Fruit fly (Drosophila melanogaster) whole organism, embryonic: ENCODE results near the gene Cdk7.

Experiments used
- Aef1 ChIP-seq: fragments of 200-800 bp; sonication (Bioruptor generic); IDR thresholded peaks from 3 replicates; pipeline ENCODE4 v1.3.6; 2022; ENCODE audit warnings: missing biosample characterization, missing genetic modification characterization
- BtbVII ChIP-seq: fragments of 200-800 bp; sonication (Bioruptor generic); optimal IDR thresholded peaks from 3 replicates; lab custom pipeline; 2017; ENCODE audit warnings: missing biosample characterization, mild to moderate bottlenecking, missing genetic modification characterization
- CG1024 ChIP-seq: fragments of 200-800 bp; sonication (Bioruptor generic); IDR thresholded peaks from 2 replicates; pipeline ENCODE4 v1.3.6; 2022; ENCODE audit warnings: missing biosample characterization, missing genetic modification characterization
- CG10654 ChIP-seq: fragments of 200-800 bp; sonication (Bioruptor generic); optimal IDR thresholded peaks from 2 replicates; lab custom pipeline; 2016; ENCODE audit warnings: missing biosample characterization, missing genetic modification characterization
- CG12104 ChIP-seq: fragments of 200-800 bp; sonication (Bioruptor generic); optimal IDR thresholded peaks from 3 replicates; lab custom pipeline; 2016; ENCODE audit warnings: missing biosample characterization, missing genetic modification characterization
- CG12942 ChIP-seq: fragments of 200-800 bp; sonication (Bioruptor generic); optimal IDR thresholded peaks from 3 replicates; lab custom pipeline; 2016; ENCODE audit warnings: missing biosample characterization, missing genetic modification characterization
- CG13123 ChIP-seq: fragments of 200-800 bp; sonication (Bioruptor generic); optimal IDR thresholded peaks from 2 replicates; lab custom pipeline; 2016; ENCODE audit warnings: missing biosample characterization, missing genetic modification characterization
- CG13624 ChIP-seq: fragments of 200-800 bp; sonication (Bioruptor generic); optimal IDR thresholded peaks from 2 replicates; lab custom pipeline; 2016; ENCODE audit warnings: missing biosample characterization, missing genetic modification characterization
- CG17186 ChIP-seq: fragments of 200-800 bp; sonication (Bioruptor generic); optimal IDR thresholded peaks from 3 replicates; lab custom pipeline; 2017; ENCODE audit warnings: missing biosample characterization, missing genetic modification reagents, missing genetic modification characterization
- CG17612 ChIP-seq: fragments of 200-800 bp; sonication (Bioruptor generic); IDR thresholded peaks from 2 replicates; pipeline ENCODE4 v1.3.6; 2022; ENCODE audit warnings: missing biosample characterization, missing genetic modification characterization
- CG30403 ChIP-seq: fragments of 200-800 bp; sonication (Bioruptor generic); optimal IDR thresholded peaks from 3 replicates; lab custom pipeline; 2016; ENCODE audit warnings: missing biosample characterization, missing genetic modification characterization
- CG3281 ChIP-seq: fragments of 200-800 bp; sonication (Bioruptor generic); optimal IDR thresholded peaks from 3 replicates; lab custom pipeline; 2017; ENCODE audit warnings: missing biosample characterization, mild to moderate bottlenecking, missing genetic modification characterization
- CG33213 ChIP-seq: fragments of 200-800 bp; sonication (Bioruptor generic); optimal IDR thresholded peaks from 3 replicates; lab custom pipeline; 2016; ENCODE audit warnings: missing biosample characterization, missing genetic modification characterization
- CG4617 ChIP-seq: fragments of 200-800 bp; sonication (Bioruptor generic); optimal IDR thresholded peaks from 3 replicates; lab custom pipeline; 2016; ENCODE audit warnings: missing biosample characterization, missing genetic modification characterization, borderline replicate concordance
- CG7963 ChIP-seq: fragments of 200-800 bp; sonication (Bioruptor generic); IDR thresholded peaks from 3 replicates; pipeline ENCODE4 v1.3.6; 2022; ENCODE audit warnings: missing biosample characterization, missing genetic modification characterization; ENCODE audit not compliant: partially characterized antibody
- Chrac-16 ChIP-seq: fragments of 200-800 bp; sonication (Bioruptor generic); optimal IDR thresholded peaks from 3 replicates; lab custom pipeline; 2016; ENCODE audit warnings: missing biosample characterization, missing genetic modification characterization
- Dbx ChIP-seq: fragments of 200-800 bp; sonication (Bioruptor generic); IDR thresholded peaks from 3 replicates; pipeline ENCODE4 v1.3.6; 2022; ENCODE audit warnings: missing biosample characterization, missing genetic modification characterization
- E2f1 ChIP-seq: fragments of 200-800 bp; sonication (Bioruptor generic); IDR thresholded peaks from 2 replicates; pipeline ENCODE4 v1.3.6; 2022; ENCODE audit warnings: missing biosample characterization, missing genetic modification characterization
- Fer2 ChIP-seq: fragments of 200-800 bp; sonication (Bioruptor generic); optimal IDR thresholded peaks from 2 replicates; lab custom pipeline; 2018; ENCODE audit warnings: missing biosample characterization, mild to moderate bottlenecking, missing genetic modification characterization, moderate library complexity
- H2.0 ChIP-seq: fragments of 200-800 bp; sonication (Bioruptor generic); IDR thresholded peaks from 2 replicates; pipeline ENCODE4 v1.3.6; 2022; ENCODE audit warnings: missing biosample characterization, missing genetic modification characterization
- HLH3B ChIP-seq: fragments of 200-800 bp; sonication (Bioruptor generic); IDR thresholded peaks from 2 replicates; pipeline ENCODE4 v1.3.6; 2022; ENCODE audit warnings: missing biosample characterization, missing genetic modification characterization
- Hr51 ChIP-seq, 2 experiments: fragments of 200-800 bp; sonication (Bioruptor generic); optimal IDR thresholded peaks; 2 replicates in 1 of 2; 3 replicates in 1 of 2; lab custom pipeline; 2016 to 2018; ENCODE audit warnings: missing biosample characterization in 2 of 2, missing genetic modification characterization in 2 of 2, mild to moderate bottlenecking in 1 of 2, moderate library complexity in 1 of 2
- Meics ChIP-seq: fragments of 200-800 bp; sonication (Bioruptor generic); optimal IDR thresholded peaks from 2 replicates; lab custom pipeline; 2017; ENCODE audit warnings: missing biosample characterization, mild to moderate bottlenecking, missing genetic modification characterization
- Neu2 ChIP-seq: fragments of 200-800 bp; sonication (Bioruptor generic); optimal IDR thresholded peaks from 3 replicates; lab custom pipeline; 2016; ENCODE audit warnings: missing biosample characterization, missing genetic modification characterization, borderline replicate concordance
- NfI ChIP-seq: fragments of 200-800 bp; sonication (Bioruptor generic); optimal IDR thresholded peaks from 3 replicates; lab custom pipeline; 2018; ENCODE audit warnings: missing biosample characterization, mild to moderate bottlenecking, missing genetic modification characterization, moderate library complexity
- Pdp1 ChIP-seq, 2 experiments: fragments of 200-800 bp; sonication (Bioruptor generic); optimal IDR thresholded peaks; 3 replicates each; lab custom pipeline; 2016; ENCODE audit warnings: missing biosample characterization in 2 of 2, missing genetic modification characterization in 2 of 2, mild to moderate bottlenecking in 1 of 2, moderate library complexity in 1 of 2
- Ptx1 ChIP-seq: fragments of 200-800 bp; sonication (Bioruptor generic); IDR thresholded peaks from 2 replicates; pipeline ENCODE4 v1.3.6; 2022; ENCODE audit warnings: missing biosample characterization, missing genetic modification characterization
- Rfx ChIP-seq: fragments of 200-800 bp; sonication (Bioruptor generic); IDR thresholded peaks from 2 replicates; pipeline ENCODE4 v1.3.6; 2022; ENCODE audit warnings: missing biosample characterization, missing genetic modification characterization
- Rx ChIP-seq: fragments of 200-800 bp; sonication (Bioruptor generic); IDR thresholded peaks from 2 replicates; pipeline ENCODE4 v1.3.6; 2022; ENCODE audit warnings: missing biosample characterization, missing genetic modification characterization
- ash1 ChIP-seq: fragments of 200-800 bp; sonication (Bioruptor generic); optimal IDR thresholded peaks from 2 replicates; lab custom pipeline; 2018; ENCODE audit warnings: missing biosample characterization, mild to moderate bottlenecking, missing genetic modification characterization
- az2 ChIP-seq: fragments of 200-800 bp; sonication (Bioruptor generic); optimal IDR thresholded peaks from 3 replicates; lab custom pipeline; 2016; ENCODE audit warnings: missing biosample characterization, missing genetic modification characterization
- bab2 ChIP-seq: fragments of 200-800 bp; sonication (Bioruptor generic); optimal IDR thresholded peaks from 2 replicates; lab custom pipeline; 2016; ENCODE audit warnings: missing biosample characterization, missing genetic modification characterization
- bcd ChIP-seq: fragments of 200-800 bp; sonication (Bioruptor generic); optimal IDR thresholded peaks from 2 replicates; lab custom pipeline; 2017; ENCODE audit warnings: missing biosample characterization, mild to moderate bottlenecking, missing genetic modification characterization
- btn ChIP-seq: fragments of 200-800 bp; sonication (Bioruptor generic); optimal IDR thresholded peaks from 2 replicates; lab custom pipeline; 2016; ENCODE audit warnings: missing biosample characterization, missing genetic modification characterization
- dmrt11E ChIP-seq: fragments of 200-800 bp; sonication (Bioruptor generic); optimal IDR thresholded peaks from 3 replicates; lab custom pipeline; 2018; ENCODE audit warnings: missing biosample characterization, mild to moderate bottlenecking, missing genetic modification characterization, moderate library complexity
- dysf ChIP-seq: fragments of 200-800 bp; sonication (Bioruptor generic); IDR thresholded peaks from 3 replicates; pipeline ENCODE4 v1.3.6; 2022; ENCODE audit warnings: missing biosample characterization, missing genetic modification characterization
- emc ChIP-seq: fragments of 200-800 bp; sonication (Bioruptor generic); optimal IDR thresholded peaks from 2 replicates; lab custom pipeline; 2016; ENCODE audit warnings: missing biosample characterization, missing genetic modification characterization
- ems ChIP-seq: fragments of 200-800 bp; sonication (Bioruptor generic); optimal IDR thresholded peaks from 3 replicates; lab custom pipeline; 2016; ENCODE audit warnings: missing biosample characterization, missing genetic modification characterization
- gcm2 ChIP-seq: fragments of 200-800 bp; sonication (Bioruptor generic); optimal IDR thresholded peaks from 2 replicates; lab custom pipeline; 2016; ENCODE audit warnings: missing biosample characterization, missing genetic modification characterization
- gro ChIP-seq: fragments of 200-800 bp; sonication (Bioruptor generic); optimal IDR thresholded peaks from 2 replicates; lab custom pipeline; 2016; ENCODE audit warnings: missing biosample characterization, missing genetic modification characterization
- ham ChIP-seq: fragments of 200-800 bp; sonication (Bioruptor generic); IDR thresholded peaks from 2 replicates; pipeline ENCODE4 v1.3.6; 2022; ENCODE audit warnings: missing biosample characterization, missing genetic modification characterization
- her ChIP-seq: fragments of 200-800 bp; sonication (Bioruptor generic); optimal IDR thresholded peaks from 2 replicates; lab custom pipeline; 2016; ENCODE audit warnings: missing biosample characterization, missing genetic modification characterization
- lab ChIP-seq: fragments of 200-800 bp; sonication (Bioruptor generic); optimal IDR thresholded peaks from 3 replicates; lab custom pipeline; 2017; ENCODE audit warnings: missing biosample characterization, missing genetic modification characterization, mild to moderate bottlenecking, moderate library complexity, missing genetic modification reagents
- lmd ChIP-seq: fragments of 200-800 bp; sonication (Bioruptor generic); IDR thresholded peaks from 2 replicates; pipeline ENCODE4 v1.3.6; 2022; ENCODE audit warnings: missing biosample characterization, missing genetic modification characterization
- luna ChIP-seq: fragments of 200-800 bp; sonication (Bioruptor generic); optimal IDR thresholded peaks from 2 replicates; lab custom pipeline; 2016; ENCODE audit warnings: missing biosample characterization, missing genetic modification characterization
- nau ChIP-seq: fragments of 200-800 bp; sonication (Bioruptor generic); optimal IDR thresholded peaks from 3 replicates; lab custom pipeline; 2017; ENCODE audit warnings: missing biosample characterization, mild to moderate bottlenecking, missing genetic modification characterization, missing genetic modification reagents
- onecut ChIP-seq: fragments of 200-800 bp; sonication (Bioruptor generic); IDR thresholded peaks from 2 replicates; pipeline ENCODE4 v1.3.6; 2022; ENCODE audit warnings: missing biosample characterization, missing genetic modification characterization
- pan ChIP-seq, 4 experiments: fragments of >200 bp in 3 of 4; fragments of 200-800 bp in 1 of 4; sonication (Bioruptor generic) in 1 of 4; optimal IDR thresholded peaks in 3 of 4; IDR thresholded peaks in 1 of 4; 2 replicates each; pipeline versions ENCODE4 v1.3.6 to Lab custom; 2017 to 2022; ENCODE audit warnings: missing biosample characterization in 2 of 4, missing genetic modification characterization in 2 of 4, mixed read lengths in 1 of 4
- pum ChIP-seq: fragments of 200-800 bp; sonication (Bioruptor generic); optimal IDR thresholded peaks from 2 replicates; lab custom pipeline; 2016; ENCODE audit warnings: missing biosample characterization, missing genetic modification characterization
- tin ChIP-seq: fragments of 200-800 bp; sonication (Bioruptor generic); optimal IDR thresholded peaks from 3 replicates; lab custom pipeline; 2016; ENCODE audit warnings: missing biosample characterization, missing genetic modification characterization
- vvl ChIP-seq: fragments of 200-800 bp; sonication (Bioruptor generic); IDR thresholded peaks from 2 replicates; pipeline ENCODE4 v1.3.6; 2022; ENCODE audit warnings: missing biosample characterization, missing genetic modification characterization

Cdk7 gene

DNA sequence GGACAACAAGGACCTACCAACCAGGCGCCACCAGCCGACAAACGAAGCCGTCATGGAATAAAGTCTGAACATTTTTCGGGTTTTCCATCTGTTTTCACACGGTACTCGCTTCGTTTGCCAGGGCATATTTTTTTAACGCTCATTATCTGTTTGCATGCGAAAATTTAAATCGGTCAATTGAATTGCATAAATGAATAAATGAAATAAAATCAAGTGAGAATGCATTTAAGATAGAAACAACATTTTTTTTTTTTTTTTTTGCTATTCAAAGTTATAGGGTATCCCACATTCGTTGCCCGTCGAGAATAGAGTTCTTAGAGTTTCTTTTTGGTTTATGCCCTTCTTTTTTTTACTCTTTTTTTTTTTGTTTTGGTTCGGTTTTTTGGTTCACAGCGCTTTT lies 22.9 kb downstream of the Cdk7 start (continued):
- TF ChIP-seq CG13624 (peak; percentile 32), onecut (GFP tag; lab: Robert Waterston, UW) (peak; percentile 48), Meics (GFP tag; lab: Kevin White, UChicago) (peak; percentile 54), dmrt11E (no peak), Aef1 (GFP tag; lab: Robert Waterston, UW) (peak; percentile 26; the same call in 2 of the 3 replicates), E2f1 (GFP tag; lab: Robert Waterston, UW) (peak; percentile 51), CG7963 (GFP tag; lab: Robert Waterston, UW) (no peak), CG3281 (peak; percentile 33), H2.0 (GFP tag; lab: Robert Waterston, UW) (0 out of 2 replicates have a peak, but pooled peaks have one; percentile 30), Rx (GFP tag; lab: Robert Waterston, UW) (no peak), CG17186 (GFP tag; lab: Kevin White, UChicago) (no peak), NfI (peak; percentile 30), CG33213 (GFP tag; lab: Kevin White, UChicago) (peak; percentile 45), tin (GFP tag; lab: Kevin White, UChicago) (peak; percentile 48), CG10654 (GFP tag; lab: Kevin White, UChicago) (peak; percentile 33), CG4617 (no peak), lab (peak; percentile 79), emc (GFP tag; lab: Kevin White, UChicago) (peak; percentile 2), HLH3B (peak; percentile 54), CG12942 (GFP tag; lab: Kevin White, UChicago) (no peak), Dbx (peak; percentile 57; the same call in 1 of the 3 replicates), bab2 (GFP tag; lab: Kevin White, UChicago) (no peak), Chrac-16 (GFP tag; lab: Kevin White, UChicago) (peak; percentile 7), lmd (peak; percentile 32; the same call in 1 of the 2 replicates), ham (GFP tag; lab: Robert Waterston, UW) (no peak), pan (optimal IDR thresholded peaks at IDR 0.05; lab: Kevin White, UChicago) (no peak), pan (GFP tag; optimal IDR thresholded peaks at IDR 0.05 in 1 of 2, IDR thresholded peaks at IDR 0.05 in 1 of 2) (peak in 1 of 2 experiments; percentile 49), ash1 (GFP tag; lab: Kevin White, UChicago) (no peak), vvl (GFP tag; lab: Robert Waterston, UW) (peak; percentile 56; the same call in 1 of the 2 replicates), bcd (GFP tag; lab: Kevin White, UChicago) (peak; percentile 27), btn (peak; percentile 33), dysf (GFP tag; lab: Robert Waterston, UW) (peak; percentile 65; the same call in 2 of the 3 replicates), BtbVII (GFP tag; lab: Kevin White, UChicago) (peak; percentile 17), Pdp1 (GFP tag; optimal IDR thresholded peaks at IDR 0.05; lab: Kevin White, UChicago) (peak; percentile 0 to 29), Fer2 (tag; lab: Kevin White, UChicago) (peak; percentile 39), nau (GFP tag; lab: Kevin White, UChicago) (no peak), gro (GFP tag; lab: Kevin White, UChicago) (peak; percentile 6), Neu2 (GFP tag; lab: Kevin White, UChicago) (peak; percentile 42), ems (GFP tag; lab: Kevin White, UChicago) (peak; percentile 0), Rfx (GFP tag; lab: Robert Waterston, UW) (peak; percentile 64), CG13123 (GFP tag; lab: Kevin White, UChicago) (no peak), her (GFP tag; lab: Kevin White, UChicago) (peak; percentile 9), CG12104 (peak; percentile 21), Ptx1 (GFP tag; lab: Robert Waterston, UW) (peak; percentile 40; the same call in 1 of the 2 replicates), pum (GFP tag; lab: Kevin White, UChicago) (peak; percentile 32), CG1024 (no peak), Hr51 (GFP tag; optimal IDR thresholded peaks at IDR 0.05; lab: Kevin White, UChicago) (peak in 1 of 2 experiments; percentile 49), CG17612 (GFP tag; lab: Robert Waterston, UW) (no peak), gcm2 (GFP tag; lab: Kevin White, UChicago) (no peak), luna (GFP tag; lab: Kevin White, UChicago) (peak; percentile 28), az2 (peak; percentile 15), CG30403 (GFP tag; lab: Kevin White, UChicago) (peak; percentile 46)
